Worm (Caenorhabditis elegans) whole organism, L1 larva: Measurements from ENCODE around the gene ZC513.3.

Experiments
- ces-1 ChIP-seq: fragments of 150-350 bp; optimal IDR thresholded peaks from 2 replicates; lab custom pipeline; 2014; ENCODE audit warnings: missing biosample characterization, missing genetic modification reagents, missing genetic modification characterization
- nhr-11 ChIP-seq: fragments of 150-350 bp; optimal IDR thresholded peaks from 2 replicates; lab custom pipeline; 2014; ENCODE audit warnings: missing biosample characterization, missing genetic modification characterization
- snpc-4 ChIP-seq: fragments of 150-350 bp; optimal IDR thresholded peaks from 2 replicates; lab custom pipeline; 2014; ENCODE audit warnings: missing biosample characterization, missing genetic modification characterization
- unc-62 ChIP-seq: fragments of 150-350 bp; optimal IDR thresholded peaks from 2 replicates; lab custom pipeline; 2014; ENCODE audit warnings: missing biosample characterization, missing genetic modification reagents, missing genetic modification characterization

ce11 chrV:8022040-8022439, 24.8 kb upstream of the ZC513.3 start, which contains the start of gene ech-3:
- TF ChIP-seq unc-62 (GFP tag; lab: Kevin White, UChicago): no peak
- TF ChIP-seq snpc-4 (tag; lab: Kevin White, UChicago): no peak
- TF ChIP-seq nhr-11 (tag; lab: Kevin White, UChicago): no peak
- no peak for TF ChIP-seq ces-1 (GFP tag; lab: Kevin White, UChicago)
